Worm (Caenorhabditis elegans): ENCODE measurements around the gene R148.7.

DNA sequence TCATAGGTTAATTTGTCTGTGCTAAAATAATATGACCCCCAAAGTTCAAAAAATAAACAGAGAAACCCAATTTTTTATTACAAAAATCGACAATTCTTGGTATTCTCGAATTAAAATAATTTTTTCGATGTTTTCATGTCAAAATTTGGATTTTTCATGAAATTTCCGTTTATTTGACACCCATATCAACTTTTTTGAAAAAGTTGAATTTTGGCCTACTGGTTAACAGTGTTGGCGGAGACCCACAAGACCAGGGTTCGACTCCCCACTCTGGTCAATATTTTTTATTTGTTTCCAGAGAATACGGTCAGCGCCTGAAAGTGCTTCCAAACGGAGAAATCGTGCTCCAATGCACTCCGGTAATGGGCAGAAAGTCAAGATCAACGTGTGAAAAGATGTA is 6.5 kb downstream of the R148.7 start:
- TF ChIP-seq C34F6.9 (tag; optimal IDR thresholded peaks at IDR 0.05), result no peak
- no peak for TF ChIP-seq nhr-11 (tag; optimal IDR thresholded peaks at IDR 0.05)
- no peak for TF ChIP-seq ceh-82 (tag; optimal IDR thresholded peaks at IDR 0.05)
- TF ChIP-seq elt-3 (tag; optimal IDR thresholded peaks at IDR 0.05), result no peak
- no peak for TF ChIP-seq aly-2 (tag; optimal IDR thresholded peaks at IDR 0.05)
- no peak for TF ChIP-seq unc-62 (GFP tag; optimal IDR thresholded peaks at IDR 0.05)
- no peak for TF ChIP-seq blmp-1 (tag; optimal IDR thresholded peaks at IDR 0.05; ENCODE audit: insufficient read depth)
- TF ChIP-seq nhr-237 (tag; optimal IDR thresholded peaks at IDR 0.05), result no peak
- TF ChIP-seq unc-39 (tag; optimal IDR thresholded peaks at IDR 0.05), result no peak
- TF ChIP-seq nhr-23 (tag; optimal IDR thresholded peaks at IDR 0.05), result no peak
- TF ChIP-seq dmd-4 (tag; optimal IDR thresholded peaks at IDR 0.05), result no peak
- TF ChIP-seq ztf-4 (tag; optimal IDR thresholded peaks at IDR 0.05), result no peak
- no peak for TF ChIP-seq elt-1 (tag; optimal IDR thresholded peaks at IDR 0.05)
